Fruit fly (Drosophila melanogaster) whole organism, embryonic: Measurements from ENCODE around the gene CG6254.

Experiments used
- ATbp ChIP-seq: fragments of 200-800 bp; sonication (Bioruptor generic); optimal IDR thresholded peaks from 2 replicates; lab custom pipeline; 2017; ENCODE audit warnings: missing biosample characterization, mild to moderate bottlenecking, missing genetic modification characterization, missing genetic modification reagents
- Asciz ChIP-seq: fragments of 200-800 bp; sonication (Bioruptor generic); optimal IDR thresholded peaks from 2 replicates; lab custom pipeline; 2017; ENCODE audit warnings: missing biosample characterization, mild to moderate bottlenecking, missing genetic modification characterization, missing genetic modification reagents
- Atf-2 ChIP-seq: fragments of 200-800 bp; sonication (Bioruptor generic); optimal IDR thresholded peaks from 2 replicates; lab custom pipeline; 2016; ENCODE audit warnings: missing biosample characterization, missing genetic modification characterization
- Awh ChIP-seq: fragments of 200-800 bp; sonication (Bioruptor generic); IDR thresholded peaks from 2 replicates; pipeline ENCODE4, ENCODE4 v1.3.6; 2022; ENCODE audit warnings: missing biosample characterization, missing genetic modification characterization
- Bteb2 ChIP-seq: fragments of 200-800 bp; sonication (Bioruptor generic); optimal IDR thresholded peaks from 2 replicates; lab custom pipeline; 2016; ENCODE audit warnings: missing biosample characterization, missing genetic modification characterization
- CG11723 ChIP-seq: fragments of 200-800 bp; sonication (Bioruptor generic); optimal IDR thresholded peaks from 2 replicates; lab custom pipeline; 2017; ENCODE audit warnings: missing biosample characterization, mild to moderate bottlenecking, missing genetic modification characterization
- CG12071 ChIP-seq: fragments of 200-800 bp; sonication (Bioruptor generic); optimal IDR thresholded peaks from 3 replicates; lab custom pipeline; 2018; ENCODE audit warnings: missing biosample characterization, mild to moderate bottlenecking, missing genetic modification characterization
- CG13123 ChIP-seq: fragments of 200-800 bp; sonication (Bioruptor generic); optimal IDR thresholded peaks from 2 replicates; lab custom pipeline; 2016; ENCODE audit warnings: missing biosample characterization, missing genetic modification characterization
- CG14050 ChIP-seq: fragments of 200-800 bp; sonication (Bioruptor generic); IDR thresholded peaks from 3 replicates; pipeline ENCODE4 v1.3.6; 2022; ENCODE audit warnings: missing biosample characterization, missing genetic modification characterization
- CG14860 ChIP-seq: fragments of 200-800 bp; sonication (Bioruptor generic); IDR thresholded peaks from 3 replicates; pipeline ENCODE4 v1.3.6; 2022; ENCODE audit warnings: missing biosample characterization, missing genetic modification characterization; ENCODE audit not compliant: partially characterized antibody
- CG1647 ChIP-seq: fragments of 200-800 bp; sonication (Bioruptor generic); optimal IDR thresholded peaks from 3 replicates; lab custom pipeline; 2016; ENCODE audit warnings: missing biosample characterization, missing genetic modification characterization
- CG16779 ChIP-seq: fragments of 200-800 bp; sonication (Bioruptor generic); IDR thresholded peaks from 2 replicates; pipeline ENCODE4 v1.3.6; 2022; ENCODE audit warnings: missing biosample characterization, missing genetic modification characterization
- CG16813 ChIP-seq: fragments of 200-800 bp; sonication (Bioruptor generic); IDR thresholded peaks from 3 replicates; pipeline ENCODE4 v1.3.6; 2022; ENCODE audit warnings: missing biosample characterization, missing genetic modification characterization; ENCODE audit not compliant: partially characterized antibody
- CG17359 ChIP-seq: fragments of 200-800 bp; sonication (Bioruptor generic); optimal IDR thresholded peaks from 3 replicates; lab custom pipeline; 2018; ENCODE audit warnings: missing biosample characterization, mild to moderate bottlenecking, missing genetic modification characterization, moderate library complexity
- CG18764 ChIP-seq: fragments of 200-800 bp; sonication (Bioruptor generic); optimal IDR thresholded peaks from 3 replicates; lab custom pipeline; 2016; ENCODE audit warnings: missing biosample characterization, missing genetic modification characterization
- CG2678 ChIP-seq: fragments of 200-800 bp; sonication (Bioruptor generic); optimal IDR thresholded peaks from 3 replicates; lab custom pipeline; 2019; ENCODE audit warnings: missing biosample characterization, mild to moderate bottlenecking, missing genetic modification characterization, moderate library complexity
- CG2875 ChIP-seq: fragments of 200-800 bp; sonication (Bioruptor generic); optimal IDR thresholded peaks from 2 replicates; lab custom pipeline; 2017; ENCODE audit warnings: missing biosample characterization, mild to moderate bottlenecking, missing genetic modification characterization, missing genetic modification reagents
- CG3407 ChIP-seq: fragments of 200-800 bp; sonication (Bioruptor generic); optimal IDR thresholded peaks from 2 replicates; lab custom pipeline; 2018; ENCODE audit warnings: missing biosample characterization, mild to moderate bottlenecking, missing genetic modification characterization
- CG4730 ChIP-seq: fragments of 200-800 bp; sonication (Bioruptor generic); IDR thresholded peaks from 2 replicates; pipeline ENCODE4 v1.3.6; 2022; ENCODE audit warnings: missing biosample characterization, missing genetic modification characterization
- CG5180 ChIP-seq: fragments of 200-800 bp; sonication (Bioruptor generic); optimal IDR thresholded peaks from 3 replicates; lab custom pipeline; 2017; ENCODE audit warnings: missing biosample characterization, missing genetic modification characterization, mild to moderate bottlenecking, moderate library complexity, missing genetic modification reagents
- CG5953 ChIP-seq: fragments of 200-800 bp; sonication (Bioruptor generic); IDR thresholded peaks from 2 replicates; pipeline ENCODE4 v1.3.6; 2022; ENCODE audit warnings: missing biosample characterization, missing genetic modification characterization
- CG7745 ChIP-seq: fragments of 200-800 bp; sonication (Bioruptor generic); optimal IDR thresholded peaks from 2 replicates; lab custom pipeline; 2018; ENCODE audit warnings: missing biosample characterization, mild to moderate bottlenecking, missing genetic modification characterization, moderate library complexity
- Drgx ChIP-seq: fragments of 200-800 bp; sonication (Bioruptor generic); IDR thresholded peaks from 2 replicates; pipeline ENCODE4 v1.3.6; 2022; ENCODE audit warnings: missing biosample characterization, missing genetic modification characterization
- Ets65A ChIP-seq: fragments of 200-800 bp; sonication (Bioruptor generic); peaks from one replicate; lab custom pipeline; 2016; ENCODE audit warnings: missing biosample characterization, missing genetic modification characterization
- HLH4C ChIP-seq: fragments of 200-800 bp; sonication (Bioruptor generic); IDR thresholded peaks from 3 replicates; pipeline ENCODE4 v1.3.6; 2022; ENCODE audit warnings: missing biosample characterization, missing genetic modification characterization; ENCODE audit not compliant: partially characterized antibody
- HmgD ChIP-seq: fragments of 200-800 bp; sonication (Bioruptor generic); optimal IDR thresholded peaks from 3 replicates; lab custom pipeline; 2016; ENCODE audit warnings: missing biosample characterization, missing genetic modification characterization
- NC2β ChIP-seq: fragments of 200-800 bp; sonication (Bioruptor generic); optimal IDR thresholded peaks from 2 replicates; lab custom pipeline; 2016; ENCODE audit warnings: missing biosample characterization, missing genetic modification characterization
- Optix ChIP-seq: fragments of 200-800 bp; sonication (Bioruptor generic); IDR thresholded peaks from 3 replicates; pipeline ENCODE4 v1.3.6; 2022; ENCODE audit warnings: missing biosample characterization, missing genetic modification characterization
- Scr ChIP-seq: fragments of 200-800 bp; sonication (Bioruptor generic); IDR thresholded peaks from 2 replicates; pipeline ENCODE4 v1.3.6; 2022; ENCODE audit warnings: missing biosample characterization, missing genetic modification characterization; ENCODE audit not compliant: partially characterized antibody
- Xrp1 ChIP-seq: fragments of 200-800 bp; sonication (Bioruptor generic); IDR thresholded peaks from 2 replicates; pipeline ENCODE4 v1.3.6; 2022; ENCODE audit warnings: missing biosample characterization, missing genetic modification characterization
- ac ChIP-seq: fragments of 200-800 bp; sonication (Bioruptor generic); optimal IDR thresholded peaks from 3 replicates; lab custom pipeline; 2017; ENCODE audit warnings: missing biosample characterization, mild to moderate bottlenecking, missing genetic modification characterization
- ase ChIP-seq: fragments of 200-800 bp; sonication (Bioruptor generic); IDR thresholded peaks from 3 replicates; pipeline ENCODE4 v1.3.6; 2022; ENCODE audit warnings: missing biosample characterization, missing genetic modification characterization
- ato ChIP-seq: fragments of 200-800 bp; sonication (Bioruptor generic); IDR thresholded peaks from 2 replicates; pipeline ENCODE4 v1.3.6; 2022; ENCODE audit warnings: missing biosample characterization, missing genetic modification characterization; ENCODE audit not compliant: partially characterized antibody
- btn ChIP-seq: fragments of 200-800 bp; sonication (Bioruptor generic); optimal IDR thresholded peaks from 2 replicates; lab custom pipeline; 2016; ENCODE audit warnings: missing biosample characterization, missing genetic modification characterization
- caup ChIP-seq: fragments of 200-800 bp; sonication (Bioruptor generic); optimal IDR thresholded peaks from 3 replicates; lab custom pipeline; 2017; ENCODE audit warnings: missing biosample characterization, mild to moderate bottlenecking, missing genetic modification characterization, moderate library complexity; ENCODE audit not compliant: severe bottlenecking
- dimm ChIP-seq: fragments of 200-800 bp; sonication (Bioruptor generic); IDR thresholded peaks from 2 replicates; pipeline ENCODE4 v1.3.6; 2022; ENCODE audit warnings: missing biosample characterization, missing genetic modification characterization
- emc ChIP-seq: fragments of 200-800 bp; sonication (Bioruptor generic); optimal IDR thresholded peaks from 2 replicates; lab custom pipeline; 2016; ENCODE audit warnings: missing biosample characterization, missing genetic modification characterization
- exex ChIP-seq: fragments of 200-800 bp; sonication (Bioruptor generic); optimal IDR thresholded peaks from 4 replicates; lab custom pipeline; 2018; ENCODE audit warnings: missing biosample characterization, mild to moderate bottlenecking, missing genetic modification characterization, moderate library complexity
- fd102C ChIP-seq: fragments of 200-800 bp; sonication (Bioruptor generic); optimal IDR thresholded peaks from 2 replicates; lab custom pipeline; 2018; ENCODE audit warnings: missing biosample characterization, mild to moderate bottlenecking, missing genetic modification characterization, moderate library complexity
- nerfin-2 ChIP-seq: fragments of 200-800 bp; sonication (Bioruptor generic); IDR thresholded peaks from 2 replicates; pipeline ENCODE4 v1.3.6; 2022; ENCODE audit warnings: missing biosample characterization, missing genetic modification characterization; ENCODE audit not compliant: partially characterized antibody
- onecut ChIP-seq: fragments of 200-800 bp; sonication (Bioruptor generic); IDR thresholded peaks from 2 replicates; pipeline ENCODE4 v1.3.6; 2022; ENCODE audit warnings: missing biosample characterization, missing genetic modification characterization
- sens ChIP-seq: fragments of 200-800 bp; sonication (Bioruptor generic); peaks from one replicate; lab custom pipeline; 2016; ENCODE audit warnings: missing biosample characterization, missing genetic modification characterization
- sqz ChIP-seq: fragments of 200-800 bp; sonication (Bioruptor generic); optimal IDR thresholded peaks from 3 replicates; lab custom pipeline; 2018; ENCODE audit warnings: missing biosample characterization, mild to moderate bottlenecking, missing genetic modification characterization
- vvl ChIP-seq: fragments of 200-800 bp; sonication (Bioruptor generic); IDR thresholded peaks from 2 replicates; pipeline ENCODE4 v1.3.6; 2022; ENCODE audit warnings: missing biosample characterization, missing genetic modification characterization

The CG6254 gene

DNA sequence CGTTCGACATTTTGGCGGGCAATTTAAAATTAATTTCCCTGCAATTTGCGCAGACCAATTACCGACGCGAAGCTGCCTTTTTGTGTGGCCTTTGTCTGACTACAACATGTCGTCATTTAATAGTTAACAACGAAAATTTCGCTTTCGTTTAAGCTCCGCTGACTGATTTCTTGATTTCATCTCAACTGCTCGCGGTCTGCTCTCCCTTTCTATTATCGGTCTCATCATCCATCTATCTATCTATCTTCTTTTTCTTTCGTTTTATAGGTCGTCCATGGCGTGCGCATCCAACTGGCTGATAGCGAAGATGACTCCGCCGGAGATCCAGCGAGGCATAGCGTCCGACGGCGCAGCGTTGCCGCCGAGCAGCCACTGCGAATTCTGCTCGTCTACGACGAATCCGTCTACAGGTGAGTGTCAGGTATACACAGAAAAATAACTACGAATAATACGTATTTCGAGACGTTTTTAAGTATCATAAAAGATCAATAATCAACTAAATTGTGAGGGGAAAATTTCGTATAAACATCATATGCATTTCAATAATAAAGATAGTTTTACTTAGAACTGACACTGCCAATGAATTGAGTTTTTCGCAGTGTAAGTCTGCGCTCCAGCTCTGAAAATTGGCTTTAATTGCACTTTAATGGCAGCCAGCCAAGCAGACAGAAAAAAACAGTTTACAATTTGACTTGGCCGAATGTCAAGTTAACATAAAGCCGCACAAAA lies 7.0 kb downstream of the CG6254 start (continued):
- TF ChIP-seq caup (GFP tag; lab: Kevin White, UChicago) (no peak), CG5180 (GFP tag; lab: Kevin White, UChicago) (no peak), CG16779 (GFP tag; lab: Robert Waterston, UW) (no peak), CG4730 (peak; percentile 16; the same call in 1 of the 2 replicates), ato (GFP tag; lab: Robert Waterston, UW) (no peak), CG12071 (GFP tag; lab: Kevin White, UChicago) (no peak), Atf-2 (no peak)
- TF ChIP-seq, all 482 proteins: peak for 103

DNA sequence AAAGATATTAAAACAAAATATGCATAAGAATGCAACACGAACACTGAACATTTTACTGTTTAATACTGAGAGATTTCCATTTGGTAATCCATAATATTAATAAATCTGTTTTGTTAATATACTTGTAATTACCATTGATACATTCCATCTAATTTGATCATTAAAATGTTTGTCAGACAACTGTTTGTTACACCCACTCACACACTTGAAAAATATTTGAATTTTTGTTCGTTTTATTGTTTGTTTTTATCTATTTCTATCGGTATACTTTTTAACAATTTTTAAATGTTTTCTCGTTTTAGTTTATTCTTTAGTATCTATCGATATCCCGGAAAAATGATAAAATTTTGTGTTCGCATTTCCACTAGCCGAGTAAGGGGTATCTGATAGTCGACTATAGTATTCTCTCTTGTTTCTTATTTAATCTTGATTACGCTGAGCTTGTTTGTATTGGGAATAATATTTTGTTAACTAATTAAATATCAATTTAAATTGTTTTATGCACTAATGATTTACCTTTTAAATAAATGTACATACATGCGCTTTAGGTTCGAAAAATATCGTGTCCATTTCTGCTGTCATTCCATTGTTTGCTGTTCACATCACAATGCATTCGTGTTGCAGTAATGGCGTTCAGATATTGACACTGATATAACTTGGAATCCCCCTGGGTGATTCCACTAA lies 9.2 kb downstream of the CG6254 start, which contains the start of gene CG34303:
TSS of gene CG34303 (minus strand) at position 51 of the 684 bp plus-strand sequence.
- TF ChIP-seq CG7745 (tag; lab: Kevin White, UChicago) (no peak), NC2β (no peak), sens (GFP tag; lab: Kevin White, UChicago) (peak; percentile 51), CG14860 (GFP tag; lab: Robert Waterston, UW) (peak; percentile 67), nerfin-2 (GFP tag; lab: Robert Waterston, UW) (peak; percentile 40), Scr (GFP tag; lab: Robert Waterston, UW) (peak; percentile 29), CG16813 (GFP tag; lab: Robert Waterston, UW) (peak; percentile 56; the same call in 2 of the 3 replicates), HLH4C (peak; percentile 69), Xrp1 (no peak), Bteb2 (GFP tag; lab: Kevin White, UChicago) (no peak)

DNA sequence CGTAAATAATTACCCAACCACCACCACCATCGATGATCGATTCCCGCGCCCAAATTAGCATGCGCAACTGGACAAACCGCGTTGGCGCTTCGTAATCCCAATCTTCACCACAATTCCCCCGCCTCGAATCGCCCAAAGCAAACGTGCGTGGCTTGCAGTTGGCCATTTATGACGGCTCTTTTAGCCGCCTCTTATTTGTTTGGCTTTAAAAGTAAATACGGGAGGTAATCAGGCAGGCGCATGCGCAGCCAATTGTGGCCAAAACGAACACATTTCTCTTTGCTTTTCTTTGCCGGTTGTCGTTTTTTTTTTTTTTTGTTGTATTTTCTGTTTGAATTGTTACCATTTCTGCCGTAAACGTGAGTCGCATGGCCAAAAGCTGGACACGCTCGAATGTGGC lies 10.6 kb downstream of the CG6254 start:
- TF ChIP-seq CG17359 (tag; lab: Kevin White, UChicago), result peak; percentile 44
- TF ChIP-seq CG14050 (GFP tag; lab: Robert Waterston, UW), result peak; percentile 49; the same call in 1 of the 3 replicates
- no peak for TF ChIP-seq CG1647 (GFP tag; lab: Kevin White, UChicago)
- TF ChIP-seq ac, result no peak
- TF ChIP-seq CG2875, result peak; percentile 52
- peak; percentile 37; the same call in 1 of the 3 replicates for TF ChIP-seq Optix (GFP tag; lab: Robert Waterston, UW)
- no peak for TF ChIP-seq fd102C (GFP tag; lab: Kevin White, UChicago)
- TF ChIP-seq dimm (GFP tag; lab: Robert Waterston, UW), result no peak
- no peak for TF ChIP-seq exex (tag; lab: Kevin White, UChicago)
- TF ChIP-seq CG18764 (GFP tag; lab: Kevin White, UChicago), result no peak
- no peak for TF ChIP-seq emc (GFP tag; lab: Kevin White, UChicago)
- peak; percentile 20 for TF ChIP-seq CG3407 (GFP tag; lab: Kevin White, UChicago)
- peak; percentile 42; the same call in 1 of the 2 replicates for TF ChIP-seq vvl (GFP tag; lab: Robert Waterston, UW)
- 0 out of 3 replicates have a peak, but pooled peaks have one; percentile 10 for TF ChIP-seq ase
- 0 out of 2 replicates have a peak, but pooled peaks have one; percentile 7 for TF ChIP-seq Drgx (GFP tag; lab: Robert Waterston, UW)
- peak; percentile 6 for TF ChIP-seq CG12071 (GFP tag; lab: Kevin White, UChicago)
- no peak for TF ChIP-seq HmgD (GFP tag; lab: Kevin White, UChicago)
- peak; percentile 60; the same call in 1 of the 2 replicates for TF ChIP-seq Awh (GFP tag; lab: Robert Waterston, UW)
- peak; percentile 86 for TF ChIP-seq Ets65A (GFP tag; lab: Kevin White, UChicago)
- peak; percentile 80 for TF ChIP-seq ATbp (GFP tag; lab: Kevin White, UChicago)
- TF ChIP-seq Asciz (GFP tag; lab: Kevin White, UChicago), result peak; percentile 10
- TF ChIP-seq onecut (GFP tag; lab: Robert Waterston, UW), result 0 out of 2 replicates have a peak, but pooled peaks have one; percentile 13
- TF ChIP-seq CG13123 (GFP tag; lab: Kevin White, UChicago), result no peak
- TF ChIP-seq CG2678 (tag; lab: Kevin White, UChicago), result peak; percentile 31
- peak; percentile 14 for TF ChIP-seq CG11723 (GFP tag; lab: Kevin White, UChicago)
- TF ChIP-seq sqz (GFP tag; lab: Kevin White, UChicago), result peak; percentile 8
- TF ChIP-seq Xrp1, result peak; percentile 49
- TF ChIP-seq btn (GFP tag; lab: Kevin White, UChicago), result peak; percentile 7
- TF ChIP-seq CG5953 (GFP tag; lab: Robert Waterston, UW), result 0 out of 2 replicates have a peak, but pooled peaks have one; percentile 53
